Worm (Caenorhabditis elegans): ENCODE data around the gene C28H8.7.

ce11 chrIII:5906749-5907148 is 20.0 kb upstream of the C28H8.7 start, which contains the start of gene erd-2.2:
- TF ChIP-seq lir-3 (tag; optimal IDR thresholded peaks at IDR 0.05) (no peak), ceh-82 (tag; optimal IDR thresholded peaks at IDR 0.05) (no peak), lin-15B (tag; optimal IDR thresholded peaks at IDR 0.05) (no peak), mep-1 (tag; optimal IDR thresholded peaks at IDR 0.05) (no peak)

Measured in whole organism, L4 larva.